Worm (Caenorhabditis elegans): ENCODE measurements around the gene sre-47.

- no peak for TF ChIP-seq nhr-237 (tag; optimal IDR thresholded peaks at IDR 0.05)
- TF ChIP-seq nhr-25 (tag; optimal IDR thresholded peaks at IDR 0.05): no peak
- no peak for TF ChIP-seq peb-1 (tag; optimal IDR thresholded peaks at IDR 0.05)
- no peak for TF ChIP-seq nhr-23 (tag; optimal IDR thresholded peaks at IDR 0.05)
These were observed at the start of gene sre-47 for ce11 chrII:13984551-13984950.

Data from whole organism, L2 larva.